Worm (Caenorhabditis elegans): ENCODE data around the gene fbxa-182.
A peak's percentile ranks its signal among the peaks of the same experiment; 100 is the strongest.

ce11 chrII:2450990-2451389 lies 38.4 kb upstream of the fbxa-182 start:
- TF ChIP-seq dao-5 (tag; optimal IDR thresholded peaks at IDR 0.05): no peak
- peak; percentile 6 for TF ChIP-seq W03F9.2 (tag; optimal IDR thresholded peaks at IDR 0.05)
- peak; percentile 31 for TF ChIP-seq him-1 (tag; optimal IDR thresholded peaks at IDR 0.05)
